Worm (Caenorhabditis elegans) whole organism, young adult: ENCODE measurements around the gene clec-233.

Source experiments
- B0035.1 ChIP-seq: sonication (generic microtip); optimal IDR thresholded peaks from 2 replicates; lab custom pipeline; 2016; ENCODE audit warnings: missing genetic modification characterization, mild to moderate bottlenecking, missing compliant biosample characterization, missing genotype, missing genetic modification reagents
- B0261.1 ChIP-seq: sonication (generic microtip); optimal IDR thresholded peaks from 2 replicates; lab custom pipeline; 2016; ENCODE audit warnings: mild to moderate bottlenecking, missing genetic modification characterization, moderate library complexity, missing compliant biosample characterization
- C06A6.2 ChIP-seq: fragments of 200-800 bp; sonication (Bioruptor generic); conservative IDR thresholded peaks from 2 replicates; pipeline ENCODE4 v1.3.6; 2022; ENCODE audit warnings: missing genetic modification characterization, missing compliant biosample characterization
- F23B12.7 ChIP-seq: sonication (generic microtip); optimal IDR thresholded peaks from 2 replicates; lab custom pipeline; 2017; ENCODE audit warnings: missing genetic modification characterization, mild to moderate bottlenecking, missing compliant biosample characterization, antibody characterized with exemption, moderate library complexity; ENCODE audit not compliant: insufficient read depth
- F33H1.4 ChIP-seq: fragments of 200-800 bp; sonication (Bioruptor generic); IDR thresholded peaks from 2 replicates; pipeline ENCODE4 v1.3.6; 2022; ENCODE audit warnings: missing genetic modification reagents, missing genetic modification characterization, missing compliant biosample characterization
- F52B5.7 ChIP-seq: sonication (generic microtip); optimal IDR thresholded peaks from 2 replicates; lab custom pipeline; 2016; ENCODE audit warnings: mild to moderate bottlenecking, missing genetic modification characterization, missing compliant biosample characterization
- T07F8.4 ChIP-seq: sonication (generic microtip); optimal IDR thresholded peaks from 2 replicates; lab custom pipeline; 2016; ENCODE audit warnings: mild to moderate bottlenecking, missing genetic modification characterization, moderate library complexity, missing compliant biosample characterization
- T26A5.8 ChIP-seq: sonication (generic microtip); optimal IDR thresholded peaks from 2 replicates; lab custom pipeline; 2016; ENCODE audit warnings: missing genetic modification characterization, missing compliant biosample characterization
- Y56A3A.18 ChIP-seq: fragments of 200-800 bp; sonication (Bioruptor generic); IDR thresholded peaks from 2 replicates; pipeline ENCODE4 v1.3.6; 2022; ENCODE audit warnings: missing genetic modification reagents, missing genetic modification characterization, missing compliant biosample characterization
- Y67H2A.10 ChIP-seq: fragments of 200-800 bp; sonication (Bioruptor generic); conservative IDR thresholded peaks from 2 replicates; pipeline ENCODE4 v1.3.6; 2022; ENCODE audit warnings: missing genetic modification reagents, missing genetic modification characterization, missing compliant biosample characterization
- akir-1 ChIP-seq: fragments of 200-800 bp; sonication (Bioruptor generic); optimal IDR thresholded peaks from 2 replicates; lab custom pipeline; 2018; ENCODE audit warnings: mild to moderate bottlenecking, missing genetic modification characterization, moderate library complexity, missing compliant biosample characterization
- aptf-3 ChIP-seq: fragments of 200-800 bp; sonication (Bioruptor generic); IDR thresholded peaks from 2 replicates; pipeline ENCODE4 v1.3.6; 2022; ENCODE audit warnings: missing genetic modification characterization, missing compliant biosample characterization
- attf-5 ChIP-seq: fragments of 200-800 bp; sonication (Bioruptor generic); optimal IDR thresholded peaks from 2 replicates; lab custom pipeline; 2018; ENCODE audit warnings: mild to moderate bottlenecking, missing genetic modification characterization, missing compliant biosample characterization
- bed-2 ChIP-seq: fragments of 200-800 bp; sonication (Bioruptor generic); IDR thresholded peaks from 2 replicates; pipeline ENCODE4 v1.3.6; 2022; ENCODE audit warnings: missing genetic modification reagents, missing genetic modification characterization, missing compliant biosample characterization
- cebp-1 ChIP-seq, 2 experiments: fragments of 200-800 bp in 1 of 2; sonication (Bioruptor generic) in 1 of 2; sonication (generic microtip) in 1 of 2; IDR thresholded peaks in 1 of 2; optimal IDR thresholded peaks in 1 of 2; 2 replicates each; pipeline versions ENCODE4 v1.3.6 to Lab custom; 2017 to 2022; ENCODE audit warnings: missing compliant biosample characterization in 2 of 2, missing genetic modification characterization in 2 of 2, mild to moderate bottlenecking in 1 of 2, missing genetic modification reagents in 1 of 2, moderate library complexity in 1 of 2
- cebp-2 ChIP-seq: fragments of 200-800 bp; sonication (Bioruptor generic); IDR thresholded peaks from 2 replicates; pipeline ENCODE4 v1.3.6; 2022; ENCODE audit warnings: missing genetic modification characterization, missing compliant biosample characterization
- ceh-58 ChIP-seq: fragments of 200-800 bp; sonication (Bioruptor generic); IDR thresholded peaks from 2 replicates; pipeline ENCODE4 v1.3.6; 2022; ENCODE audit warnings: missing genetic modification characterization, missing compliant biosample characterization
- ceh-79 ChIP-seq: sonication (generic microtip); optimal IDR thresholded peaks from 2 replicates; lab custom pipeline; 2017; ENCODE audit warnings: mild to moderate bottlenecking, missing genetic modification characterization, missing compliant biosample characterization
- dox-1 ChIP-seq: fragments of 200-800 bp; sonication (Bioruptor generic); IDR thresholded peaks from 2 replicates; pipeline ENCODE4 v1.3.6; 2022; ENCODE audit warnings: missing genetic modification reagents, missing genetic modification characterization, missing compliant biosample characterization
- dpl-1 ChIP-seq: fragments of 150-350 bp; optimal IDR thresholded peaks from 2 replicates; lab custom pipeline; 2014; ENCODE audit warnings: missing biosample characterization, missing genetic modification reagents, missing genetic modification characterization
- ets-4 ChIP-seq: fragments of 200-800 bp; sonication (Bioruptor generic); optimal IDR thresholded peaks from 2 replicates; lab custom pipeline; 2018; ENCODE audit warnings: mild to moderate bottlenecking, missing genetic modification characterization, missing compliant biosample characterization
- fkh-3 ChIP-seq: sonication (generic microtip); optimal IDR thresholded peaks from 2 replicates; lab custom pipeline; 2016; ENCODE audit warnings: mild to moderate bottlenecking, missing genetic modification characterization, missing compliant biosample characterization
- hsf-1 ChIP-seq: fragments of 200-800 bp; sonication (Bioruptor generic); IDR thresholded peaks from 2 replicates; pipeline ENCODE4 v1.3.6; 2022; ENCODE audit warnings: missing genetic modification reagents, missing genetic modification characterization, missing compliant biosample characterization
- lag-1 ChIP-seq: fragments of 200-800 bp; sonication (Bioruptor generic); IDR thresholded peaks from 2 replicates; pipeline ENCODE4 v1.3.6; 2022; ENCODE audit warnings: missing genetic modification reagents, missing genetic modification characterization, missing compliant biosample characterization
- let-526 ChIP-seq: fragments of 200-800 bp; sonication (Bioruptor generic); IDR thresholded peaks from 2 replicates; pipeline ENCODE4 v1.3.6; 2022; ENCODE audit warnings: missing genetic modification reagents, missing genetic modification characterization, missing compliant biosample characterization
- let-607 ChIP-seq, 2 experiments: fragments of 200-800 bp in 1 of 2; sonication (Bioruptor generic) in 1 of 2; sonication (generic microtip) in 1 of 2; optimal IDR thresholded peaks; 2 replicates each; lab custom pipeline; 2016 to 2018; ENCODE audit warnings: mild to moderate bottlenecking in 2 of 2, missing compliant biosample characterization in 2 of 2, missing genetic modification characterization in 2 of 2, moderate library complexity in 2 of 2, missing genotype in 1 of 2
- lin-26 ChIP-seq: fragments of 200-800 bp; sonication (Bioruptor generic); IDR thresholded peaks from 2 replicates; pipeline ENCODE4 v1.3.6; 2022; ENCODE audit warnings: missing genetic modification reagents, missing genetic modification characterization, missing compliant biosample characterization
- lin-54 ChIP-seq: fragments of 200-800 bp; sonication (Bioruptor generic); optimal IDR thresholded peaks from 2 replicates; lab custom pipeline; 2018; ENCODE audit warnings: mild to moderate bottlenecking, missing genetic modification characterization, missing compliant biosample characterization
- lsl-1 ChIP-seq: fragments of 200-800 bp; sonication (Bioruptor generic); optimal IDR thresholded peaks from 2 replicates; lab custom pipeline; 2018; ENCODE audit warnings: mild to moderate bottlenecking, missing genetic modification characterization, moderate library complexity, missing compliant biosample characterization
- lsy-27 ChIP-seq: sonication (generic microtip); optimal IDR thresholded peaks from 2 replicates; lab custom pipeline; 2017; ENCODE audit warnings: missing genetic modification characterization, mild to moderate bottlenecking, missing compliant biosample characterization, antibody characterized with exemption, missing genotype, borderline replicate concordance; ENCODE audit not compliant: insufficient read depth
- mcd-1 ChIP-seq: fragments of 200-800 bp; sonication (Bioruptor generic); IDR thresholded peaks from 2 replicates; pipeline ENCODE4 v1.3.6; 2022; ENCODE audit warnings: missing genetic modification reagents, missing genetic modification characterization, missing compliant biosample characterization
- nfya-1 ChIP-seq: sonication (generic microtip); optimal IDR thresholded peaks from 2 replicates; lab custom pipeline; 2017; ENCODE audit warnings: antibody characterized with exemption, missing compliant biosample characterization, missing genetic modification characterization, borderline replicate concordance; ENCODE audit not compliant: insufficient read depth
- nfya-2 ChIP-seq: fragments of 200-800 bp; sonication (Bioruptor generic); IDR thresholded peaks from 2 replicates; pipeline ENCODE4 v1.3.6; 2022; ENCODE audit warnings: missing genetic modification reagents, missing genetic modification characterization, missing compliant biosample characterization
- nfyb-1 ChIP-seq: fragments of 200-800 bp; sonication (Bioruptor generic); IDR thresholded peaks from 2 replicates; pipeline ENCODE4 v1.3.6; 2022; ENCODE audit warnings: missing genetic modification reagents, missing genetic modification characterization, missing compliant biosample characterization
- nhr-80 ChIP-seq: sonication (generic microtip); optimal IDR thresholded peaks from 2 replicates; lab custom pipeline; 2016; ENCODE audit warnings: missing genetic modification characterization, missing compliant biosample characterization
- pha-4 ChIP-seq: fragments of 150-350 bp; sonication (generic microtip); optimal IDR thresholded peaks from 2 replicates; lab custom pipeline; 2014; ENCODE audit warnings: missing biosample characterization, missing genetic modification reagents, missing genetic modification characterization
- sea-2 ChIP-seq: fragments of 200-800 bp; sonication (Bioruptor generic); IDR thresholded peaks from 2 replicates; pipeline ENCODE4 v1.3.6; 2022; ENCODE audit warnings: missing genetic modification characterization, missing compliant biosample characterization
- snpc-3.4 ChIP-seq: sonication (generic microtip); optimal IDR thresholded peaks from 2 replicates; lab custom pipeline; 2017; ENCODE audit warnings: missing genetic modification characterization, mild to moderate bottlenecking, missing compliant biosample characterization, antibody characterized with exemption, moderate library complexity, missing genotype, missing genetic modification reagents
- tbp1 ChIP-seq: fragments of 200-800 bp; sonication (Bioruptor generic); optimal IDR thresholded peaks from 2 replicates; lab custom pipeline; 2018; ENCODE audit warnings: mild to moderate bottlenecking, missing genetic modification characterization, missing compliant biosample characterization
- tlf-1 ChIP-seq: fragments of 200-800 bp; sonication (Bioruptor generic); optimal IDR thresholded peaks from 2 replicates; lab custom pipeline; 2018; ENCODE audit warnings: mild to moderate bottlenecking, missing genetic modification characterization, missing compliant biosample characterization
- unc-130 ChIP-seq: sonication (generic microtip); optimal IDR thresholded peaks from 2 replicates; lab custom pipeline; 2016; ENCODE audit warnings: missing genetic modification reagents, missing genetic modification characterization, missing compliant biosample characterization
- unc-62 ChIP-seq: fragments of 150-350 bp; optimal IDR thresholded peaks from 2 replicates; lab custom pipeline; 2014; ENCODE audit warnings: missing biosample characterization, missing genetic modification reagents, missing genetic modification characterization
- xnd-1 ChIP-seq: sonication (generic microtip); optimal IDR thresholded peaks from 2 replicates; lab custom pipeline; 2016; ENCODE audit warnings: missing genotype, missing genetic modification reagents, missing genetic modification characterization, missing compliant biosample characterization
- zfh-2 ChIP-seq: fragments of 200-800 bp; sonication (Bioruptor generic); conservative IDR thresholded peaks from 2 replicates; pipeline ENCODE4 v1.3.6; 2022; ENCODE audit warnings: missing genetic modification reagents, missing genetic modification characterization, missing compliant biosample characterization
- ztf-18 ChIP-seq: sonication (generic microtip); optimal IDR thresholded peaks from 2 replicates; lab custom pipeline; 2016; ENCODE audit warnings: missing genotype, mild to moderate bottlenecking, missing genetic modification characterization, missing compliant biosample characterization
- ztf-26 ChIP-seq: sonication (generic microtip); optimal IDR thresholded peaks from 2 replicates; lab custom pipeline; 2017; ENCODE audit warnings: missing genetic modification characterization, missing compliant biosample characterization
- ztf-3 ChIP-seq: fragments of 200-800 bp; sonication (Bioruptor generic); optimal IDR thresholded peaks from 2 replicates; lab custom pipeline; 2018; ENCODE audit warnings: mild to moderate bottlenecking, missing genetic modification characterization, missing compliant biosample characterization

clec-233 gene

ce11 chrV:16225524-16226116 is 8.1 kb upstream of the clec-233 start (continued):
- TF ChIP-seq lsy-27: peak; percentile 21
- peak; percentile 14; the same call in 1 of the 2 replicates for TF ChIP-seq F33H1.4
- no peak for TF ChIP-seq lag-1 (GFP tag; lab: Robert Waterston, UW)
- no peak for TF ChIP-seq let-526
- TF ChIP-seq ztf-26 (tag; lab: Kevin White, UChicago): no peak
- no peak for TF ChIP-seq B0035.1 (tag; lab: Kevin White, UChicago)
- peak; percentile 74 for TF ChIP-seq snpc-3.4
- no peak for TF ChIP-seq let-607 (tag; optimal IDR thresholded peaks at IDR 0.05; lab: Kevin White, UChicago)
- no peak for TF ChIP-seq ceh-79 (tag; lab: Kevin White, UChicago)
- TF ChIP-seq cebp-1 (GFP tag; IDR thresholded peaks at IDR 0.05; lab: Robert Waterston, UW): no peak
- TF ChIP-seq cebp-1 (tag; optimal IDR thresholded peaks at IDR 0.05; lab: Kevin White, UChicago): no peak
- no peak for TF ChIP-seq bed-2
- TF ChIP-seq T07F8.4 (tag; lab: Kevin White, UChicago): no peak
- TF ChIP-seq sea-2 (GFP tag; lab: Robert Waterston, UW): no peak
- peak; percentile 13 for TF ChIP-seq unc-130
- no peak for TF ChIP-seq hsf-1
- no peak for TF ChIP-seq nfya-1 (tag; lab: Kevin White, UChicago)
- peak; percentile 32 for TF ChIP-seq mcd-1 (GFP tag; lab: Robert Waterston, UW)
- TF ChIP-seq unc-62 (GFP tag; lab: Kevin White, UChicago): no peak
- TF ChIP-seq C06A6.2 (GFP tag; lab: Robert Waterston, UW): no peak
- no peak for TF ChIP-seq Y67H2A.10
- peak; percentile 82 for TF ChIP-seq lin-26 (GFP tag; lab: Robert Waterston, UW)
- peak; percentile 42; the same call in 1 of the 2 replicates for TF ChIP-seq nfyb-1
- peak; percentile 27 for TF ChIP-seq ztf-18 (tag; lab: Kevin White, UChicago)
- no peak for TF ChIP-seq pha-4 (tag; lab: Kevin White, UChicago)
- TF ChIP-seq B0261.1 (tag; lab: Kevin White, UChicago): peak; percentile 21
- TF ChIP-seq nfya-2 (GFP tag; lab: Robert Waterston, UW): no peak
- TF ChIP-seq lin-54 (GFP tag; lab: Kevin White, UChicago): peak; percentile 16
- TF ChIP-seq zfh-2 (GFP tag; lab: Robert Waterston, UW): 0 out of 2 replicates have a peak, but pooled peaks have one; percentile 20
- TF ChIP-seq ceh-58 (GFP tag; lab: Robert Waterston, UW): 0 out of 2 replicates have a peak, but pooled peaks have one; percentile 50
- no peak for TF ChIP-seq cebp-2 (GFP tag; lab: Robert Waterston, UW)
- no peak for TF ChIP-seq F52B5.7 (tag; lab: Kevin White, UChicago)
- TF ChIP-seq F23B12.7: peak; percentile 52
- no peak for TF ChIP-seq akir-1
- TF ChIP-seq T26A5.8 (tag; lab: Kevin White, UChicago): no peak
- TF ChIP-seq dox-1: peak; percentile 77
- no peak for TF ChIP-seq ets-4 (GFP tag; lab: Kevin White, UChicago)
- no peak for TF ChIP-seq ztf-3
- TF ChIP-seq fkh-3 (tag; lab: Kevin White, UChicago): no peak
- peak; percentile 70 for TF ChIP-seq tbp1 (GFP tag; lab: Kevin White, UChicago)
- peak; percentile 24 for TF ChIP-seq xnd-1
- 0 out of 2 replicates have a peak, but pooled peaks have one; percentile 40 for TF ChIP-seq Y56A3A.18
- TF ChIP-seq lsl-1 (GFP tag; lab: Kevin White, UChicago): peak; percentile 64
- TF ChIP-seq attf-5 (GFP tag; lab: Kevin White, UChicago): no peak
- TF ChIP-seq aptf-3 (GFP tag; lab: Robert Waterston, UW): no peak
- TF ChIP-seq nhr-80 (tag; lab: Kevin White, UChicago): no peak
- no peak for TF ChIP-seq tlf-1
- TF ChIP-seq dpl-1 (GFP tag; lab: Kevin White, UChicago): no peak
